Worm (Caenorhabditis elegans): ENCODE results near the gene tos-1.

DNA sequence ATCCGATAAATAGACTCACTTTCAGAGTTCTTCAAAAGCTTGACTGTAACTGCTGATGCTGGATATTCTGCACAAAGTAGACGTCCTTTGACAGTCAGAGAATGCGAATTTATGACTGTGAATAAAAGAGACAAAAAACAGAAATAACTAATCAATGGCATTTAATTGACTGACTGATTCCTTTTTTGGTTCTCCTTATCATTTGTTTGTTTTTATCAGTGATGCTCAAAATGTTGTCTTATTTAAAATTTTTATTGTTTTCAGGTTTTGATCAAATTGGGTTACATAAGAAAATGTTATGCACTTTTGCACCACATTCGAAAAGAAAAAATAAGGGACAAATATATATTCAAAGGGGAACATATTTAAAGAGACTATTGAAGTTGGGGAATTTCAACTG is 12.3 kb upstream of the tos-1 start, which contains the start of gene ttr-49:
- no peak for TF ChIP-seq lir-3 (tag; optimal IDR thresholded peaks at IDR 0.05)
- TF ChIP-seq ztf-7 (tag; optimal IDR thresholded peaks at IDR 0.05) = no peak
- no peak for TF ChIP-seq R02D3.7 (tag; optimal IDR thresholded peaks at IDR 0.05)
- TF ChIP-seq nhr-11 (tag; optimal IDR thresholded peaks at IDR 0.05) = no peak
- TF ChIP-seq fkh-10 (GFP tag; optimal IDR thresholded peaks at IDR 0.05) = no peak
- TF ChIP-seq hlh-30 (tag; optimal IDR thresholded peaks at IDR 0.05; ENCODE audit: insufficient read depth) = no peak
- TF ChIP-seq pha-4 (GFP tag; IDR thresholded peaks at IDR 0.05) = no peak
- no peak for TF ChIP-seq pha-4 (tag; optimal IDR thresholded peaks at IDR 0.05)
- no peak for TF ChIP-seq vab-7 (GFP tag; IDR thresholded peaks at IDR 0.05)
- TF ChIP-seq ctbp-1 (GFP tag; IDR thresholded peaks at IDR 0.05) = no peak
- no peak for TF ChIP-seq nhr-77 (tag; optimal IDR thresholded peaks at IDR 0.05)
- no peak for TF ChIP-seq jun-1 (tag; optimal IDR thresholded peaks at IDR 0.05)
- no peak for TF ChIP-seq lin-39 (tag; optimal IDR thresholded peaks at IDR 0.05)
- no peak for TF ChIP-seq nhr-6 (tag; optimal IDR thresholded peaks at IDR 0.05)

Measured in whole organism, L4 larva.